Fruit fly (Drosophila melanogaster) whole organism, embryonic: ENCODE data around the gene CG10353.

Experiments used
- ATbp ChIP-seq: fragments of 200-800 bp; sonication (Bioruptor generic); optimal IDR thresholded peaks from 2 replicates; lab custom pipeline; 2017; ENCODE audit warnings: missing biosample characterization, mild to moderate bottlenecking, missing genetic modification characterization, missing genetic modification reagents
- Asciz ChIP-seq: fragments of 200-800 bp; sonication (Bioruptor generic); optimal IDR thresholded peaks from 2 replicates; lab custom pipeline; 2017; ENCODE audit warnings: missing biosample characterization, mild to moderate bottlenecking, missing genetic modification characterization, missing genetic modification reagents
- Atf3 ChIP-seq: fragments of 200-800 bp; sonication (Bioruptor generic); optimal IDR thresholded peaks from 3 replicates; lab custom pipeline; 2016; ENCODE audit warnings: missing biosample characterization, missing genetic modification characterization
- BEAF-32 ChIP-seq: fragments of 200-800 bp; sonication (Bioruptor generic); optimal IDR thresholded peaks from 3 replicates; lab custom pipeline; 2017; ENCODE audit warnings: missing biosample characterization, missing genetic modification characterization, mild to moderate bottlenecking, moderate library complexity, missing genetic modification reagents
- CG11398 ChIP-seq: fragments of 200-800 bp; sonication (Bioruptor generic); optimal IDR thresholded peaks from 2 replicates; lab custom pipeline; 2016; ENCODE audit warnings: missing biosample characterization, missing genetic modification characterization
- CG12155 ChIP-seq: fragments of 200-800 bp; sonication (Bioruptor generic); optimal IDR thresholded peaks from 3 replicates; lab custom pipeline; 2016; ENCODE audit warnings: missing biosample characterization, missing genetic modification characterization
- CG1233 ChIP-seq: fragments of 200-800 bp; sonication (Bioruptor generic); optimal IDR thresholded peaks from 4 replicates; lab custom pipeline; 2018; ENCODE audit warnings: missing biosample characterization, mild to moderate bottlenecking, missing genetic modification characterization
- CG12391 ChIP-seq: fragments of 200-800 bp; sonication (Bioruptor generic); optimal IDR thresholded peaks from 3 replicates; lab custom pipeline; 2018; ENCODE audit warnings: missing biosample characterization, mild to moderate bottlenecking, missing genetic modification characterization, moderate library complexity
- CG12942 ChIP-seq: fragments of 200-800 bp; sonication (Bioruptor generic); optimal IDR thresholded peaks from 3 replicates; lab custom pipeline; 2016; ENCODE audit warnings: missing biosample characterization, missing genetic modification characterization
- CG13287 ChIP-seq: fragments of 200-800 bp; sonication (Bioruptor generic); IDR thresholded peaks from 2 replicates; pipeline ENCODE4 v1.3.6; 2022; ENCODE audit warnings: missing biosample characterization, missing genetic modification characterization; ENCODE audit not compliant: partially characterized antibody
- CG13624 ChIP-seq: fragments of 200-800 bp; sonication (Bioruptor generic); optimal IDR thresholded peaks from 2 replicates; lab custom pipeline; 2016; ENCODE audit warnings: missing biosample characterization, missing genetic modification characterization
- CG15269 ChIP-seq: fragments of 200-800 bp; sonication (Bioruptor generic); optimal IDR thresholded peaks from 2 replicates; lab custom pipeline; 2018; ENCODE audit warnings: missing biosample characterization, mild to moderate bottlenecking, missing genetic modification characterization, moderate library complexity
- CG15601 ChIP-seq: fragments of 200-800 bp; sonication (Bioruptor generic); optimal IDR thresholded peaks from 3 replicates; lab custom pipeline; 2019; ENCODE audit warnings: missing biosample characterization, mild to moderate bottlenecking, missing genetic modification characterization, moderate library complexity
- CG1832 ChIP-seq: fragments of 200-800 bp; sonication (Bioruptor generic); optimal IDR thresholded peaks from 2 replicates; lab custom pipeline; 2017; ENCODE audit warnings: missing biosample characterization, mild to moderate bottlenecking, missing genetic modification characterization, inconsistent platforms
- CG18476 ChIP-seq: fragments of 200-800 bp; sonication (Bioruptor generic); optimal IDR thresholded peaks from 2 replicates; lab custom pipeline; 2016; ENCODE audit warnings: missing biosample characterization, mild to moderate bottlenecking, missing genetic modification characterization
- CG2116 ChIP-seq: fragments of 200-800 bp; sonication (Bioruptor generic); optimal IDR thresholded peaks from 3 replicates; lab custom pipeline; 2018; ENCODE audit warnings: missing biosample characterization, mild to moderate bottlenecking, missing genetic modification characterization
- CG31441 ChIP-seq: fragments of 200-800 bp; sonication (Bioruptor generic); IDR thresholded peaks from 2 replicates; pipeline ENCODE4 v1.3.6; 2022; ENCODE audit warnings: missing biosample characterization, missing genetic modification characterization
- CG7987 ChIP-seq: fragments of 200-800 bp; sonication (Bioruptor generic); optimal IDR thresholded peaks from 2 replicates; lab custom pipeline; 2018; ENCODE audit warnings: missing biosample characterization, mild to moderate bottlenecking, missing genetic modification characterization, moderate library complexity
- CG8290 ChIP-seq, 3 experiments: fragments of 200-800 bp; sonication (Bioruptor generic); optimal IDR thresholded peaks; 2 replicates each; lab custom pipeline; 2016 to 2019; ENCODE audit warnings: missing biosample characterization in 3 of 3, missing genetic modification characterization in 3 of 3, mild to moderate bottlenecking in 2 of 3, moderate library complexity in 1 of 3
- CG8478 ChIP-seq: fragments of >200 bp; optimal IDR thresholded peaks from 2 replicates; lab custom pipeline; 2018
- CG9876 ChIP-seq: fragments of 200-800 bp; sonication (Bioruptor generic); optimal IDR thresholded peaks from 2 replicates; lab custom pipeline; 2016; ENCODE audit warnings: missing biosample characterization, missing genetic modification characterization
- Dp ChIP-seq: fragments of 200-800 bp; sonication (Bioruptor generic); optimal IDR thresholded peaks from 2 replicates; lab custom pipeline; 2018; ENCODE audit warnings: missing biosample characterization, mild to moderate bottlenecking, missing genetic modification characterization, moderate library complexity
- Drgx ChIP-seq: fragments of 200-800 bp; sonication (Bioruptor generic); IDR thresholded peaks from 2 replicates; pipeline ENCODE4 v1.3.6; 2022; ENCODE audit warnings: missing biosample characterization, missing genetic modification characterization
- Fer2 ChIP-seq: fragments of 200-800 bp; sonication (Bioruptor generic); optimal IDR thresholded peaks from 2 replicates; lab custom pipeline; 2018; ENCODE audit warnings: missing biosample characterization, mild to moderate bottlenecking, missing genetic modification characterization, moderate library complexity
- HLH54F ChIP-seq: fragments of 200-800 bp; sonication (Bioruptor generic); optimal IDR thresholded peaks from 3 replicates; lab custom pipeline; 2016; ENCODE audit warnings: missing biosample characterization, missing genetic modification characterization
- HLHmδ ChIP-seq: fragments of 200-800 bp; sonication (Bioruptor generic); optimal IDR thresholded peaks from 2 replicates; lab custom pipeline; 2018; ENCODE audit warnings: missing biosample characterization, mild to moderate bottlenecking, missing genetic modification characterization, moderate library complexity
- Hmr ChIP-seq: fragments of 200-800 bp; sonication (Bioruptor generic); optimal IDR thresholded peaks from 3 replicates; lab custom pipeline; 2017; ENCODE audit warnings: mild to moderate bottlenecking, missing biosample characterization, missing genetic modification reagents, missing genetic modification characterization
- MTF-1 ChIP-seq: fragments of 200-800 bp; sonication (Bioruptor generic); optimal IDR thresholded peaks from 2 replicates; lab custom pipeline; 2018; ENCODE audit warnings: missing biosample characterization, mild to moderate bottlenecking, missing genetic modification characterization, borderline replicate concordance
- Meics ChIP-seq: fragments of 200-800 bp; sonication (Bioruptor generic); optimal IDR thresholded peaks from 2 replicates; lab custom pipeline; 2017; ENCODE audit warnings: missing biosample characterization, mild to moderate bottlenecking, missing genetic modification characterization
- Ravus ChIP-seq: fragments of 200-800 bp; sonication (Bioruptor generic); IDR thresholded peaks from 2 replicates; pipeline ENCODE4 v1.3.6; 2022; ENCODE audit warnings: missing biosample characterization, missing genetic modification characterization
- Rfx ChIP-seq: fragments of 200-800 bp; sonication (Bioruptor generic); IDR thresholded peaks from 2 replicates; pipeline ENCODE4 v1.3.6; 2022; ENCODE audit warnings: missing biosample characterization, missing genetic modification characterization
- Trl ChIP-seq, 3 experiments: fragments of >200 bp in 2 of 3; fragments of 200-800 bp in 1 of 3; sonication (Bioruptor generic) in 1 of 3; optimal IDR thresholded peaks; 2 replicates in 1 of 3; 3 replicates in 2 of 3; lab custom pipeline; 2016 to 2017; ENCODE audit warnings: missing biosample characterization in 1 of 3, missing genetic modification characterization in 1 of 3
- Vsx1 ChIP-seq: fragments of 200-800 bp; sonication (Bioruptor generic); optimal IDR thresholded peaks from 2 replicates; lab custom pipeline; 2017; ENCODE audit warnings: missing biosample characterization, mild to moderate bottlenecking, missing genetic modification characterization, missing genetic modification reagents
- ara ChIP-seq: fragments of 200-800 bp; sonication (Bioruptor generic); IDR thresholded peaks from 2 replicates; pipeline ENCODE4 v1.3.6; 2022; ENCODE audit warnings: missing biosample characterization, missing genetic modification characterization
- bab2 ChIP-seq: fragments of 200-800 bp; sonication (Bioruptor generic); optimal IDR thresholded peaks from 2 replicates; lab custom pipeline; 2016; ENCODE audit warnings: missing biosample characterization, missing genetic modification characterization
- chif ChIP-seq, 2 experiments: fragments of 200-800 bp; sonication (Bioruptor generic); optimal IDR thresholded peaks; 3 replicates each; lab custom pipeline; 2016; ENCODE audit warnings: missing biosample characterization in 2 of 2, missing genetic modification characterization in 2 of 2
- crp ChIP-seq, 2 experiments: fragments of 200-800 bp; sonication (Bioruptor generic); optimal IDR thresholded peaks; 2 replicates in 1 of 2; 3 replicates in 1 of 2; lab custom pipeline; 2017; ENCODE audit warnings: missing biosample characterization in 2 of 2, missing genetic modification characterization in 2 of 2, mild to moderate bottlenecking in 1 of 2, moderate library complexity in 1 of 2
- eyg ChIP-seq: fragments of 200-800 bp; sonication (Bioruptor generic); optimal IDR thresholded peaks from 3 replicates; lab custom pipeline; 2016; ENCODE audit warnings: missing biosample characterization, missing genetic modification characterization
- klu ChIP-seq: fragments of 200-800 bp; sonication (Bioruptor generic); IDR thresholded peaks from 2 replicates; pipeline ENCODE4 v1.3.6; 2022; ENCODE audit warnings: missing biosample characterization, missing genetic modification characterization
- nerfin-1 ChIP-seq: fragments of 200-800 bp; sonication (Bioruptor generic); optimal IDR thresholded peaks from 3 replicates; lab custom pipeline; 2019; ENCODE audit warnings: missing biosample characterization, mild to moderate bottlenecking, missing genetic modification characterization, moderate library complexity
- oc ChIP-seq: fragments of 200-800 bp; sonication (Bioruptor generic); optimal IDR thresholded peaks from 2 replicates; lab custom pipeline; 2018; ENCODE audit warnings: missing biosample characterization, mild to moderate bottlenecking, missing genetic modification characterization, moderate library complexity
- peb ChIP-seq: fragments of 200-800 bp; sonication (Bioruptor generic); IDR thresholded peaks from 2 replicates; pipeline ENCODE4 v1.3.6; 2022; ENCODE audit warnings: missing biosample characterization, missing genetic modification characterization
- pita ChIP-seq: fragments of 200-800 bp; sonication (Bioruptor generic); optimal IDR thresholded peaks from 2 replicates; lab custom pipeline; 2017; ENCODE audit warnings: missing biosample characterization, mild to moderate bottlenecking, missing genetic modification characterization
- salm ChIP-seq: fragments of 200-800 bp; sonication (Bioruptor generic); optimal IDR thresholded peaks from 2 replicates; lab custom pipeline; 2018; ENCODE audit warnings: missing biosample characterization, mild to moderate bottlenecking, missing genetic modification characterization
- slou ChIP-seq: fragments of 200-800 bp; sonication (Bioruptor generic); optimal IDR thresholded peaks from 3 replicates; lab custom pipeline; 2016; ENCODE audit warnings: missing biosample characterization, missing genetic modification characterization
- sug ChIP-seq: fragments of 200-800 bp; optimal IDR thresholded peaks from 2 replicates; lab custom pipeline; 2019; ENCODE audit warnings: missing biosample characterization, mild to moderate bottlenecking, missing genetic modification characterization, moderate library complexity
- usp ChIP-seq: fragments of >200 bp; optimal IDR thresholded peaks from 2 replicates; lab custom pipeline; 2017; ENCODE audit warnings: missing biosample characterization, missing genetic modification characterization
- zfh1 ChIP-seq: fragments of 200-800 bp; sonication (Bioruptor generic); IDR thresholded peaks from 3 replicates; pipeline ENCODE4 v1.3.6; 2022; ENCODE audit warnings: missing biosample characterization, missing genetic modification characterization
- zfh2 ChIP-seq: fragments of 200-800 bp; sonication (Bioruptor generic); optimal IDR thresholded peaks from 2 replicates; lab custom pipeline; 2016; ENCODE audit warnings: missing biosample characterization, missing genetic modification characterization

Gene CG10353

dm6 chrX:11841702-11842378 is 45.1 kb downstream of the CG10353 start (continued):
- TF ChIP-seq salm (tag; lab: Kevin White, UChicago) (no peak), Dp (GFP tag; lab: Kevin White, UChicago) (no peak), MTF-1 (GFP tag; lab: Kevin White, UChicago) (no peak), CG9876 (GFP tag; lab: Kevin White, UChicago) (no peak), Rfx (no peak), CG15601 (tag; lab: Kevin White, UChicago) (no peak), Meics (GFP tag; lab: Kevin White, UChicago) (no peak), CG15269 (peak; percentile 13), CG1832 (GFP tag; lab: Kevin White, UChicago) (no peak), sug (tag; lab: Kevin White, UChicago) (no peak), CG31441 (GFP tag; lab: Robert Waterston, UW) (peak; percentile 69), CG12391 (peak; percentile 44), CG12942 (GFP tag; lab: Kevin White, UChicago) (no peak), Drgx (GFP tag; lab: Robert Waterston, UW) (no peak), peb (no peak), Trl (optimal IDR thresholded peaks at IDR 0.05; lab: Kevin White, UChicago) (no peak), Trl (GFP tag; optimal IDR thresholded peaks at IDR 0.05; lab: Kevin White, UChicago) (no peak), Fer2 (tag; lab: Kevin White, UChicago) (no peak), chif (GFP tag; optimal IDR thresholded peaks at IDR 0.05; lab: Kevin White, UChicago) (no peak), Vsx1 (GFP tag; lab: Kevin White, UChicago) (no peak), Hmr (GFP tag; lab: Kevin White, UChicago) (no peak), usp (no peak), BEAF-32 (GFP tag; lab: Kevin White, UChicago) (no peak), pita (GFP tag; lab: Kevin White, UChicago) (no peak), Ravus (no peak), ara (GFP tag; lab: Robert Waterston, UW) (no peak), slou (GFP tag; lab: Kevin White, UChicago) (no peak), zfh1 (no peak), CG8290 (GFP tag; optimal IDR thresholded peaks at IDR 0.05; lab: Kevin White, UChicago) (no peak), CG8290 (tag; optimal IDR thresholded peaks at IDR 0.05; lab: Kevin White, UChicago) (no peak), CG8478 (lab: Kevin White, UChicago) (no peak), klu (no peak), Atf3 (no peak), CG12155 (no peak), CG18476 (GFP tag; lab: Kevin White, UChicago) (no peak), crp (GFP tag; optimal IDR thresholded peaks at IDR 0.05; lab: Kevin White, UChicago) (no peak), CG1233 (GFP tag; lab: Kevin White, UChicago) (no peak), CG11398 (GFP tag; lab: Kevin White, UChicago) (no peak), HLHmδ (GFP tag; lab: Kevin White, UChicago) (no peak), nerfin-1 (tag; lab: Kevin White, UChicago) (peak; percentile 12), HLH54F (GFP tag; lab: Kevin White, UChicago) (no peak), CG13624 (GFP tag; lab: Kevin White, UChicago) (no peak), CG2116 (GFP tag; lab: Kevin White, UChicago) (no peak), zfh2 (GFP tag; lab: Kevin White, UChicago) (no peak), Asciz (GFP tag; lab: Kevin White, UChicago) (peak; percentile 48), bab2 (GFP tag; lab: Kevin White, UChicago) (no peak), CG13287 (GFP tag; lab: Robert Waterston, UW) (no peak), eyg (no peak), CG7987 (no peak), ATbp (GFP tag; lab: Kevin White, UChicago) (peak; percentile 28), oc (tag; lab: Kevin White, UChicago) (no peak)
